Fruit fly (Drosophila melanogaster) whole organism, pupa: ENCODE results near the gene VGlut.
A peak's percentile ranks its signal among the peaks of the same experiment; 100 is the strongest.

ENCODE experiments used
- CG10348 ChIP-seq: fragments of 200-800 bp; sonication (Bioruptor generic); IDR thresholded peaks from 2 replicates; pipeline ENCODE4 v1.3.6; 2022; ENCODE audit warnings: missing biosample characterization, missing genetic modification characterization
- CG12605 ChIP-seq: fragments of 200-800 bp; sonication (Bioruptor generic); IDR thresholded peaks from 2 replicates; pipeline ENCODE4 v1.3.6; 2022; ENCODE audit warnings: missing biosample characterization, missing genetic modification characterization
- CG13204 ChIP-seq: fragments of 200-800 bp; sonication (Bioruptor generic); optimal IDR thresholded peaks from 2 replicates; lab custom pipeline; 2018; ENCODE audit warnings: missing biosample characterization, mild to moderate bottlenecking, missing genetic modification characterization, moderate library complexity
- CG14655 ChIP-seq: fragments of 200-800 bp; sonication (Bioruptor generic); optimal IDR thresholded peaks from 3 replicates; lab custom pipeline; 2017; ENCODE audit warnings: mild to moderate bottlenecking, missing biosample characterization, missing genetic modification reagents, missing genetic modification characterization
- CG15710 ChIP-seq: fragments of 200-800 bp; sonication (Bioruptor generic); optimal IDR thresholded peaks from 2 replicates; lab custom pipeline; 2018; ENCODE audit warnings: missing biosample characterization, mild to moderate bottlenecking, missing genetic modification characterization, moderate library complexity
- CG17806 ChIP-seq: fragments of 200-800 bp; sonication (Bioruptor generic); optimal IDR thresholded peaks from 2 replicates; lab custom pipeline; 2018; ENCODE audit warnings: missing biosample characterization, mild to moderate bottlenecking, missing genetic modification characterization, moderate library complexity
- CG32121 ChIP-seq: fragments of 200-800 bp; sonication (Bioruptor generic); IDR thresholded peaks from 2 replicates; pipeline ENCODE4 v1.3.6; 2022; ENCODE audit warnings: missing biosample characterization, missing genetic modification characterization
- CG34367 ChIP-seq: fragments of 200-800 bp; sonication (Bioruptor generic); optimal IDR thresholded peaks from 2 replicates; lab custom pipeline; 2018; ENCODE audit warnings: missing biosample characterization, mild to moderate bottlenecking, missing genetic modification characterization
- CG4496 ChIP-seq: fragments of 200-800 bp; sonication (Bioruptor generic); IDR thresholded peaks from 3 replicates; pipeline ENCODE4 v1.3.6; 2022; ENCODE audit warnings: missing biosample characterization, missing genetic modification characterization
- CG8159 ChIP-seq: fragments of 200-800 bp; sonication (Bioruptor generic); optimal IDR thresholded peaks from 3 replicates; lab custom pipeline; 2018; ENCODE audit warnings: missing biosample characterization, mild to moderate bottlenecking, missing genetic modification characterization, moderate library complexity
- CG8301 ChIP-seq: fragments of 200-800 bp; sonication (Bioruptor generic); optimal IDR thresholded peaks from 2 replicates; lab custom pipeline; 2018; ENCODE audit warnings: missing biosample characterization, mild to moderate bottlenecking, missing genetic modification characterization
- CG9948 ChIP-seq: fragments of 200-800 bp; sonication (Bioruptor generic); optimal IDR thresholded peaks from 2 replicates; lab custom pipeline; 2018; ENCODE audit warnings: missing biosample characterization, mild to moderate bottlenecking, missing genetic modification characterization, moderate library complexity
- D1 ChIP-seq: fragments of 200-800 bp; sonication (Bioruptor generic); optimal IDR thresholded peaks from 2 replicates; lab custom pipeline; 2018; ENCODE audit warnings: missing biosample characterization, mild to moderate bottlenecking, missing genetic modification characterization, moderate library complexity
- EcR ChIP-seq: fragments of 200-800 bp; sonication (Bioruptor generic); optimal IDR thresholded peaks from 3 replicates; lab custom pipeline; 2019; ENCODE audit warnings: missing biosample characterization, missing genetic modification characterization, mild to moderate bottlenecking, moderate library complexity, missing genetic modification reagents
- Ets98B ChIP-seq: fragments of 200-800 bp; sonication (Bioruptor generic); IDR thresholded peaks from 2 replicates; pipeline ENCODE4 v1.3.6; 2022; ENCODE audit warnings: missing biosample characterization, missing genetic modification characterization
- Pif1A ChIP-seq: fragments of 200-800 bp; sonication (Bioruptor generic); optimal IDR thresholded peaks from 3 replicates; lab custom pipeline; 2016; ENCODE audit warnings: missing biosample characterization, missing genetic modification characterization
- Pif1B ChIP-seq: fragments of 200-800 bp; sonication (Bioruptor generic); optimal IDR thresholded peaks from 3 replicates; lab custom pipeline; 2016; ENCODE audit warnings: missing biosample characterization, missing genetic modification characterization
- Snoo ChIP-seq: fragments of 200-800 bp; sonication (Bioruptor generic); optimal IDR thresholded peaks from 3 replicates; lab custom pipeline; 2017; ENCODE audit warnings: missing biosample characterization, mild to moderate bottlenecking, missing genetic modification characterization, inconsistent platforms
- fd96Ca ChIP-seq: fragments of 200-800 bp; sonication (Bioruptor generic); IDR thresholded peaks from 3 replicates; pipeline ENCODE4 v1.3.6; 2022; ENCODE audit warnings: missing biosample characterization, missing genetic modification characterization
- gl ChIP-seq: fragments of 200-800 bp; sonication (Bioruptor generic); optimal IDR thresholded peaks from 2 replicates; lab custom pipeline; 2018; ENCODE audit warnings: missing biosample characterization, mild to moderate bottlenecking, missing genetic modification characterization
- rn ChIP-seq: fragments of 200-800 bp; sonication (Bioruptor generic); IDR thresholded peaks from 2 replicates; pipeline ENCODE4 v1.3.6; 2022; ENCODE audit warnings: missing biosample characterization, missing genetic modification characterization

The VGlut gene

DNA sequence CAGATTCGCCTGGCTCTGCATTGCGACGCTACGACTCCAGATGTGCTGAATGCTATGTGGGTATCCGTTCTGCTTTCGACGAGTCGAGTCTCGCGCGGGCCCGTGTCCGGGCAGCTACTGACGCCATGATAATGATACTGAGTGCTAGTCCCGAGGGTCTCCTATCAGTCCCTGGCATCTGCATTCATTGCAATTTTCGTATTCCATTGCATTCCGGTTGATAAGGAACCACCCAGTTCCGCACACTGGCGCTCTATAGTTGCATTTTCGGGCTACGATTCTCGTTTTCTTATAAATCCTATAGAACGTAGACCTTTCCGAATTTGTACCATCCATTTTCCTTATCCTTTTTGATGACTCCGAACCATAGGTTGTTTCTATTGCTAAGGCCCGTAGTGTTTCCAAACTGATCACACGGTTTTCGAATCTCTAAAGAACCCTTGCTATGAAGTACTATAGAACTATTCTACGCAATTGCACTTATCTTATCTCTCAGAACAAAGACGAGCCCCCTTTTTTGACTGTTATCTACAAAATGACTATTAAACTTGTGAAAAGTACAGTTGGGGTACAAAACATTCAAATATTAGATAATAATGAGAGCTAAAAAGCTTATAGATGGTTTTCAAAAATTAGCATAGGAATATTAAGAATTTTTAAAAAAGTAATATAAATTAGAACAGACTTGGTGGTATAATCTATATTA, 28.5 kb upstream of the VGlut start, which contains the start of gene CG3597:
CG3597 (minus strand) TSS at position 119 of the 706 bp plus-strand sequence.
- TF ChIP-seq CG10348 (GFP tag; lab: Robert Waterston, UW) (no peak), CG13204 (GFP tag; lab: Kevin White, UChicago) (no peak), CG17806 (tag; lab: Kevin White, UChicago) (no peak), Ets98B (GFP tag; lab: Robert Waterston, UW) (no peak), CG8301 (tag; lab: Kevin White, UChicago) (no peak), Pif1B (no peak), CG8159 (tag; lab: Kevin White, UChicago) (no peak), CG15710 (tag; lab: Kevin White, UChicago) (no peak), rn (GFP tag; lab: Robert Waterston, UW) (no peak), CG14655 (GFP tag; lab: Kevin White, UChicago) (no peak), CG4496 (GFP tag; lab: Robert Waterston, UW) (no peak), EcR (GFP tag; lab: Kevin White, UChicago) (no peak), fd96Ca (GFP tag; lab: Robert Waterston, UW) (no peak), CG12605 (GFP tag; lab: Robert Waterston, UW) (no peak), CG9948 (no peak), gl (tag; lab: Kevin White, UChicago) (no peak), Pif1A (no peak), CG32121 (GFP tag; lab: Robert Waterston, UW) (no peak)

dm6 chr2L:2372112-2372449, 28.0 kb upstream of the VGlut start:
- no peak for TF ChIP-seq CG34367
- TF ChIP-seq gl (tag; lab: Kevin White, UChicago): no peak

DNA sequence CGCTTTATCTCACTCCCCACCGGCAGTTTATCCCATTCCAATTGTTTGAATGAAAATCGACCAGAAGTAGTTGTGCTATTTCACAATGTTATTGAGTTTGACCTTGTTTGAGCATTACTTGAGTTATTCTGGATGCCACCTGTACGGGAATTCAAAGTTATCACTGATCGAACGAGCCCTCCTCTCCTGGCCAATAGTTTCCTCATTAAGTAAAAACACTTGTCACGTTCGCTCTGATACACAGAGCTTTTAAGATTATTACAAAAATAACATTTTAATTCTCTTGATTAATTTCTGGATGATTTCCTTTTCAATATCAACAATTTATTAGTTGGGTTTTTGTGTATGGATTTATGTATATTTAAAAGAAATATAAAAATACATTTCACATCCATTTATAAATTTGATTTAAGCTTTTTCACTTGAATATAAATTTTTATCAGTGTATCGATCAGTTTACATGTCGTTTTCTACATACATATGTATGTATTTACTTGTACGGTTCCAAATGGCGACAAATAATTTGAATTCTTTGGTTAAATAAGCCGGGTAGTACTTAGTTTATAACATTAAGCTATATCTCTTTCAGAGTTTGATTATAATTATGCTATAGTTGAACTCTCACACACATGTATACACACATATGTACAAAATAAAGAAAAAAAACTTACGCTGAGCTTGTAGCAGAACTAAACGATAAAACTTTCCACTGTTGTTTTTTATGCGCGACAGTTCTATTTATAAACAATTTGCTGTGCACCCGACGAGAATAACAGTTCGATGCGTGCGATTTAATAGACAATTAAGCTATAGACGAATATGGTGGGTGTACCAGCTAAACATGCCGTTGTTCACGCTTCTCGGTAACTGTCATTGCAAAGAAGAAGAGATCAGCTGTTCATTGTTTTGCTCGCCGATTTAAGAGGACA, 26.0 kb upstream of the VGlut start, which contains the start of the genes CG3609 and CG15390:
CG3609 (minus strand) TSS at position 810 of the 929 bp plus-strand sequence.
CG15390 (plus strand) TSS at position 896 of the 929 bp plus-strand sequence.
- peak; percentile 30 for TF ChIP-seq EcR (GFP tag; lab: Kevin White, UChicago)
- peak; percentile 91 for TF ChIP-seq CG4496 (GFP tag; lab: Robert Waterston, UW)
- no peak for TF ChIP-seq CG10348 (GFP tag; lab: Robert Waterston, UW)
- peak; percentile 60 for TF ChIP-seq Snoo
- peak; percentile 78 for TF ChIP-seq CG32121 (GFP tag; lab: Robert Waterston, UW)
- TF ChIP-seq rn (GFP tag; lab: Robert Waterston, UW): peak; percentile 51; the same call in 1 of the 2 replicates
- peak; percentile 54 for TF ChIP-seq CG14655 (GFP tag; lab: Kevin White, UChicago)
- peak; percentile 89 for TF ChIP-seq Ets98B (GFP tag; lab: Robert Waterston, UW)
- peak; percentile 55 for TF ChIP-seq CG34367
- TF ChIP-seq D1 (tag; lab: Kevin White, UChicago): no peak
- peak; percentile 40 for TF ChIP-seq CG8301 (tag; lab: Kevin White, UChicago)
- peak; percentile 55 for TF ChIP-seq CG9948
- peak; percentile 91 for TF ChIP-seq Pif1A
- TF ChIP-seq fd96Ca (GFP tag; lab: Robert Waterston, UW): peak; percentile 85
- peak; percentile 59 for TF ChIP-seq CG13204 (GFP tag; lab: Kevin White, UChicago)
- TF ChIP-seq gl (tag; lab: Kevin White, UChicago): peak; percentile 72
- TF ChIP-seq CG15710 (tag; lab: Kevin White, UChicago): peak; percentile 60
- TF ChIP-seq CG12605 (GFP tag; lab: Robert Waterston, UW): peak; percentile 60
- peak; percentile 49 for TF ChIP-seq CG8159 (tag; lab: Kevin White, UChicago)
- peak; percentile 88 for TF ChIP-seq Pif1B
- peak; percentile 54 for TF ChIP-seq CG17806 (tag; lab: Kevin White, UChicago)

dm6 chr2L:2375655-2376417, 24.3 kb upstream of the VGlut start, which contains the start of gene Atxn7:
Gene Atxn7, plus strand, starts transcription at chr2L:2375841.
- TF ChIP-seq CG9948: no peak
- peak; percentile 67 for TF ChIP-seq Pif1A
- TF ChIP-seq CG15710 (tag; lab: Kevin White, UChicago): peak; percentile 43
- peak; percentile 74; the same call in 2 of the 3 replicates for TF ChIP-seq CG4496 (GFP tag; lab: Robert Waterston, UW)
- peak; percentile 66; the same call in 1 of the 2 replicates for TF ChIP-seq CG32121 (GFP tag; lab: Robert Waterston, UW)
- TF ChIP-seq CG8159 (tag; lab: Kevin White, UChicago): peak; percentile 29
- TF ChIP-seq CG14655 (GFP tag; lab: Kevin White, UChicago): peak; percentile 13
- peak; percentile 80 for TF ChIP-seq Snoo
- TF ChIP-seq CG8301 (tag; lab: Kevin White, UChicago): peak; percentile 4
- no peak for TF ChIP-seq D1 (tag; lab: Kevin White, UChicago)
- peak; percentile 2 for TF ChIP-seq Pif1B
- TF ChIP-seq CG12605 (GFP tag; lab: Robert Waterston, UW): peak; percentile 84
- no peak for TF ChIP-seq gl (tag; lab: Kevin White, UChicago)
- TF ChIP-seq CG17806 (tag; lab: Kevin White, UChicago): peak; percentile 1
- TF ChIP-seq Ets98B (GFP tag; lab: Robert Waterston, UW): peak; percentile 60
- no peak for TF ChIP-seq EcR (GFP tag; lab: Kevin White, UChicago)
- TF ChIP-seq CG34367: peak; percentile 65
- no peak for TF ChIP-seq CG10348 (GFP tag; lab: Robert Waterston, UW)
- TF ChIP-seq CG13204 (GFP tag; lab: Kevin White, UChicago): peak; percentile 17
- TF ChIP-seq rn (GFP tag; lab: Robert Waterston, UW): no peak
- peak; percentile 59; the same call in 2 of the 3 replicates for TF ChIP-seq fd96Ca (GFP tag; lab: Robert Waterston, UW)
- TF ChIP-seq, all 21 proteins: peak for 15
